Worm (Caenorhabditis elegans): ENCODE results near the gene F42A9.7.

ce11 chrIV:8626294-8626693 is 9.3 kb upstream of the F42A9.7 start:
- TF ChIP-seq jun-1 (tag; optimal IDR thresholded peaks at IDR 0.05) (no peak), unc-62 (GFP tag; optimal IDR thresholded peaks at IDR 0.05) (no peak), ama-1 (optimal IDR thresholded peaks at IDR 0.05) (no peak), nhr-90 (tag; optimal IDR thresholded peaks at IDR 0.05; ENCODE audit: poor library complexity) (no peak), nhr-47 (tag; optimal IDR thresholded peaks at IDR 0.05) (no peak), ceh-90 (tag; optimal IDR thresholded peaks at IDR 0.05) (no peak)
